Worm (Caenorhabditis elegans): ENCODE results near the gene snt-7.

The snt-7 gene

DNA sequence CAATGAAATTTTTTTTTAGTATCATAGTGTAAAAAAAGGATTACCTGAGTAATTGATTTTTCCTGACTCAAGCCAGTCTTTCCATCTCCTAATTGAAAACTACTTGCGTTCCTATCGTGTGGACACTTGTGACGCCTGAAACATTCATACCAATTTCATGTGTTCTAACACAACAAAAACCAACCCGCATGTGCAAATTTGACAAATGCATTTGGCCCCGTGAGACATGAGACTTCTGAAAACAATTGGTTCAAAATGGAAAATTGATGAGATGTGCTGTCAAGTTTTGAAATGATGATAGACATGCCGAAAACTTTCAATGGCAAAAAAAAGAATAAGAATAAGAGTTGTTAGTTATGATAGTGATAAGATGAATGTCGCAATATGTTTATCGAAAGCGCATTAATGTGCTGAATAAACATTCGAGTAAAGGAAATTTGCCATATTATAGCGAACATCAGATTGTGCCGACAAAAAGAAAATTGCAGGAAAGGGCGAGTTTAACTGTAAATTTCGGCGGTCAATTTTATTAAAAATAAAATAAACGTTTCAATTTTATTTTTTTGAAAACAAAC is 31.5 kb upstream of the snt-7 start, which contains the start of gene H03A11.2:
Gene H03A11.2 (minus strand): TSS at position 252 of the 575 bp plus-strand sequence.
- no peak for TF ChIP-seq efl-1 (optimal IDR thresholded peaks at IDR 0.05)
- TF ChIP-seq efl-1 (GFP tag; optimal IDR thresholded peaks at IDR 0.05 in 1 of 2), result peak in 1 of 2 experiments; percentile 84
- peak; percentile 26 for TF ChIP-seq elt-2 (tag; optimal IDR thresholded peaks at IDR 0.05)
- no peak for TF ChIP-seq jun-1 (tag; optimal IDR thresholded peaks at IDR 0.05)
- TF ChIP-seq lin-15B (tag; optimal IDR thresholded peaks at IDR 0.05), result no peak

DNA sequence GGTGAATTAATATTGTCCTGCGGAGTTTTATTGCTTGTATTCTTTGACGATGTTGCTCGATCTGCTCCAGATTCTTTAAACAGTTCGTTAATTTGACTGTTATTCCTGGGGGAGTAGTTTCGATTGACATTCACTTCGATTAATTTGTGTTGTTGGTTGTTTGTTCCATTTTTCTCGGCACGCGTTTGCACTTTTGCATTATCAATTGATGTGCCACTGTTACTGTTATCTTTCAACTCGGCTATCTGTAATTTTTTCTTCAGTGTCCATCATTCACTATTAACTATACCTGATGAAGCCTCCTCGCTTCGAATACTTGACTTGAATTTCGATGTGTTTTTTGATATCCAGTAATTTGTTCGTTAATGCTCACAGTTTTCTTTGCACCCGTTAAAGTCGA is 30.2 kb upstream of the snt-7 start:
- TF ChIP-seq elt-2 (tag; optimal IDR thresholded peaks at IDR 0.05) (peak; percentile 8), F16B12.6 (tag; optimal IDR thresholded peaks at IDR 0.05) (no peak), efl-1 (optimal IDR thresholded peaks at IDR 0.05) (no peak), efl-1 (GFP tag; optimal IDR thresholded peaks at IDR 0.05 in 1 of 2) (peak in 1 of 2 experiments; percentile 84)

DNA sequence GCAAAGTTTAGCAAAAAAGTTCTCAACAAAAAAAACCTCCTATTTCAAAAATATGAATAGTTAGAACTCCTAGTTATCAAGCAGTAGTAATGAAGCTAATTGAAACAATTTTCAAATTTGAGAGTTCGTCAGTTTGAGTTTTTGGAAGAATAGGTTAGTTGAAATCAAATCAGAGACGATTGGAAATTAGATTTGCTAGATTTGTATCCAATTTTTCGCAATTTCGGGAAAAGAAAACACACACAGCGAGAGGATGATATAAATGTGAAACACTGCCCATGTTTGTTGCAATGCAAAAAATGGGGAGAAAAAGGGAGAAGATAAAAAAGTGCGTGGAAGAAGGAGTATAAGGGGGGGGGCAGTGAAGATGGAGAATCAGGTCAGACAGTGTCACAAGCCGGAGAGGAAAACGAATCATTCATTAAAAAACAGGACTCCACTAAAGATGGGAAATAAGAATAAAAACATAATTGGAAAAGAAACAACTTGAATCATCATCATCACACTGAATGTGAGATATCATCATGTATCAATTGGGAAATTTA is 26.3 kb upstream of the snt-7 start:
- TF ChIP-seq lsy-2 (tag; optimal IDR thresholded peaks at IDR 0.05) (peak in 1 of 2 experiments; percentile 1), blmp-1 (tag; optimal IDR thresholded peaks at IDR 0.05) (peak; percentile 86), nhr-71 (tag; optimal IDR thresholded peaks at IDR 0.05) (peak; percentile 7), unc-86 (tag; optimal IDR thresholded peaks at IDR 0.05) (no peak), lin-14 (GFP tag; optimal IDR thresholded peaks at IDR 0.05) (peak; percentile 65), tbx-2 (tag; optimal IDR thresholded peaks at IDR 0.05) (peak; percentile 10)

ce11 chrX:15224128-15224527 is 25.2 kb upstream of the snt-7 start:
- TF ChIP-seq dsc-1 (tag; optimal IDR thresholded peaks at IDR 0.05), result peak; percentile 96
- peak; percentile 56 for TF ChIP-seq rnt-1 (tag; optimal IDR thresholded peaks at IDR 0.05)
- TF ChIP-seq isw-1 (GFP tag; IDR thresholded peaks at IDR 0.05), result no peak
- no peak for TF ChIP-seq egl-27 (tag; optimal IDR thresholded peaks at IDR 0.05)
- peak; percentile 2 for TF ChIP-seq skn-1 (tag; optimal IDR thresholded peaks at IDR 0.05)
- TF ChIP-seq lin-14 (GFP tag; optimal IDR thresholded peaks at IDR 0.05), result peak; percentile 28
- peak; percentile 88 for TF ChIP-seq fkh-4 (tag; optimal IDR thresholded peaks at IDR 0.05; ENCODE audit: borderline replicate concordance)
- TF ChIP-seq unc-130 (tag; optimal IDR thresholded peaks at IDR 0.05), result peak; percentile 21

DNA sequence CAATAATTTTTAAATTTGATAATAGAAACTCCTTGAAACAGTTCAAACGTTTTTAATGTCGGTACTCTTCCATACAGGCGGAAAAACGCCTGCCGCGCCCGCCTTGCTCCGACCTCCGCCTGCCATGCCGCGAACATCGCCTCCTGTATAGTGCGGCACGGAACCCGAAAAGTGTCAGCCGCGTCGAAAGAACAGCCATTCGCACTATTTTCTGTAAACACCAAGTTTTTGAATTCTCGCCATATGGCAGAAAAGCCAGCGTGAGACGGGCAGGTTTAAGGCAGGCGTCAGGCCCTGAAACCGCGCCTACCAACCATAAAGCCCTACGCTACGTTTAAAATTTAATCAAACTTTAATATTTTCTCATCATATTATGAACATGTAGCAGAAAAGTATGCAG is 23.8 kb upstream of the snt-7 start:
- TF ChIP-seq snpc-4 (tag; optimal IDR thresholded peaks at IDR 0.05) (peak; percentile 39), nhr-85 (tag) (no peak), sox-4 (tag; optimal IDR thresholded peaks at IDR 0.05) (no peak), pqm-1 (tag; optimal IDR thresholded peaks at IDR 0.05) (no peak), efl-1 (optimal IDR thresholded peaks at IDR 0.05) (no peak), efl-1 (GFP tag; optimal IDR thresholded peaks at IDR 0.05 in 1 of 2) (peak in 1 of 2 experiments; percentile 71), grh-1 (GFP tag; IDR thresholded peaks at IDR 0.05) (no peak), egl-13 (tag; optimal IDR thresholded peaks at IDR 0.05) (no peak)

- TF ChIP-seq lin-14 (GFP tag; optimal IDR thresholded peaks at IDR 0.05) (peak; percentile 56), mab-9 (GFP tag; IDR thresholded peaks at IDR 0.05) (no peak), tbx-2 (tag; optimal IDR thresholded peaks at IDR 0.05) (no peak), egl-13 (tag; optimal IDR thresholded peaks at IDR 0.05) (no peak), snu-23 (GFP tag; optimal IDR thresholded peaks at IDR 0.05) (peak; percentile 33), mep-1 (tag; optimal IDR thresholded peaks at IDR 0.05) (peak; percentile 36), dsc-1 (tag; optimal IDR thresholded peaks at IDR 0.05) (no peak), lin-39 (tag; optimal IDR thresholded peaks at IDR 0.05) (no peak), lin-35 (GFP tag; optimal IDR thresholded peaks at IDR 0.05) (peak in 1 of 2 experiments; percentile 21), blmp-1 (tag; optimal IDR thresholded peaks at IDR 0.05) (peak; percentile 7), ztf-11 (tag; optimal IDR thresholded peaks at IDR 0.05) (no peak), snpc-4 (tag; optimal IDR thresholded peaks at IDR 0.05) (no peak), sup-37 (GFP tag; optimal IDR thresholded peaks at IDR 0.05) (no peak), efl-1 (optimal IDR thresholded peaks at IDR 0.05) (no peak), efl-1 (GFP tag; optimal IDR thresholded peaks at IDR 0.05 in 1 of 2) (peak in 1 of 2 experiments; percentile 91), skn-1 (tag; optimal IDR thresholded peaks at IDR 0.05) (peak; percentile 2), unc-86 (tag; optimal IDR thresholded peaks at IDR 0.05) (no peak), nhr-20 (tag; optimal IDR thresholded peaks at IDR 0.05) (peak; percentile 22), nhr-85 (tag) (peak; percentile 86), mef-2 (tag; optimal IDR thresholded peaks at IDR 0.05) (no peak), aha-1 (tag; optimal IDR thresholded peaks at IDR 0.05) (no peak), egl-27 (tag; optimal IDR thresholded peaks at IDR 0.05) (no peak), unc-62 (GFP tag; optimal IDR thresholded peaks at IDR 0.05) (no peak)
Measured at ce11 chrX:15221865-15222551, 23.1 kb upstream of the snt-7 start.

Data from whole organism, L1 larva.